Fruit fly (Drosophila melanogaster) whole organism, prepupa: ENCODE data around the gene CG11498.

ENCODE experiments used
- CG10669 ChIP-seq: fragments of 200-800 bp; sonication (Bioruptor generic); optimal IDR thresholded peaks from 3 replicates; lab custom pipeline; 2018; ENCODE audit warnings: missing biosample characterization, mild to moderate bottlenecking, missing genetic modification characterization, moderate library complexity
- CG11294 ChIP-seq: fragments of 200-800 bp; sonication (Bioruptor generic); IDR thresholded peaks from 2 replicates; pipeline ENCODE4 v1.3.6; 2022; ENCODE audit warnings: missing biosample characterization, missing genetic modification characterization
- CG11902 ChIP-seq: fragments of 200-800 bp; sonication (Bioruptor generic); optimal IDR thresholded peaks from 3 replicates; lab custom pipeline; 2016; ENCODE audit warnings: missing biosample characterization, missing genetic modification characterization
- CG1621 ChIP-seq: fragments of 200-800 bp; sonication (Bioruptor generic); optimal IDR thresholded peaks from 3 replicates; lab custom pipeline; 2018; ENCODE audit warnings: missing biosample characterization, mild to moderate bottlenecking, missing genetic modification characterization
- CG16779 ChIP-seq: fragments of 200-800 bp; sonication (Bioruptor generic); optimal IDR thresholded peaks from 3 replicates; lab custom pipeline; 2017; ENCODE audit warnings: missing biosample characterization, mild to moderate bottlenecking, missing genetic modification characterization
- CG3032 ChIP-seq: fragments of 200-800 bp; optimal IDR thresholded peaks from 2 replicates; lab custom pipeline; 2019; ENCODE audit warnings: missing biosample characterization, mild to moderate bottlenecking, missing genetic modification characterization, moderate library complexity
- CG31627 ChIP-seq: fragments of 200-800 bp; sonication (Bioruptor generic); optimal IDR thresholded peaks from 3 replicates; lab custom pipeline; 2016; ENCODE audit warnings: missing biosample characterization, missing genetic modification characterization
- CG32006 ChIP-seq: fragments of 200-800 bp; sonication (Bioruptor generic); optimal IDR thresholded peaks from 3 replicates; lab custom pipeline; 2017; ENCODE audit warnings: missing biosample characterization, mild to moderate bottlenecking, missing genetic modification characterization
- CG34406 ChIP-seq: fragments of 200-800 bp; sonication (Bioruptor generic); optimal IDR thresholded peaks from 3 replicates; lab custom pipeline; 2016; ENCODE audit warnings: missing biosample characterization, missing genetic modification characterization
- CG3919 ChIP-seq: fragments of 200-800 bp; sonication (Bioruptor generic); optimal IDR thresholded peaks from 3 replicates; lab custom pipeline; 2016; ENCODE audit warnings: missing biosample characterization, missing genetic modification characterization
- CG6163 ChIP-seq: fragments of 200-800 bp; sonication (Bioruptor generic); IDR thresholded peaks from 3 replicates; pipeline ENCODE4 v1.3.6; 2022; ENCODE audit warnings: missing biosample characterization, missing genetic modification characterization
- CG6792 ChIP-seq: fragments of 200-800 bp; sonication (Bioruptor generic); optimal IDR thresholded peaks from 3 replicates; lab custom pipeline; 2016; ENCODE audit warnings: missing biosample characterization, missing genetic modification characterization
- CG6808 ChIP-seq: fragments of 200-800 bp; sonication (Bioruptor generic); optimal IDR thresholded peaks from 3 replicates; lab custom pipeline; 2017; ENCODE audit warnings: missing biosample characterization, missing genetic modification characterization, mild to moderate bottlenecking, moderate library complexity, missing genetic modification reagents
- CG6854 ChIP-seq: fragments of 200-800 bp; sonication (Bioruptor generic); optimal IDR thresholded peaks from 2 replicates; lab custom pipeline; 2017; ENCODE audit warnings: missing biosample characterization, mild to moderate bottlenecking, missing genetic modification characterization
- CG7368 ChIP-seq: fragments of 200-800 bp; sonication (Bioruptor generic); optimal IDR thresholded peaks from 3 replicates; lab custom pipeline; 2016; ENCODE audit warnings: missing biosample characterization, missing genetic modification characterization
- CG8119 ChIP-seq: fragments of 200-800 bp; sonication (Bioruptor generic); IDR thresholded peaks from 3 replicates; pipeline ENCODE4 v1.3.6; 2022; ENCODE audit warnings: missing biosample characterization, missing genetic modification characterization
- CG8319 ChIP-seq: fragments of 200-800 bp; sonication (Bioruptor generic); optimal IDR thresholded peaks from 3 replicates; lab custom pipeline; 2016; ENCODE audit warnings: missing biosample characterization, missing genetic modification characterization
- Eip75B ChIP-seq: fragments of 200-800 bp; sonication (Bioruptor generic); optimal IDR thresholded peaks from 3 replicates; lab custom pipeline; 2016; ENCODE audit warnings: missing biosample characterization, missing genetic modification characterization
- Eip78C ChIP-seq: fragments of 200-800 bp; sonication (Bioruptor generic); peaks from one replicate; lab custom pipeline; 2016; ENCODE audit warnings: missing biosample characterization, missing genetic modification characterization
- Eip93F ChIP-seq: fragments of 200-800 bp; sonication (Bioruptor generic); optimal IDR thresholded peaks from 2 replicates; lab custom pipeline; 2016; ENCODE audit warnings: missing biosample characterization, mild to moderate bottlenecking, missing genetic modification characterization
- Ets21C ChIP-seq: fragments of 200-800 bp; sonication (Bioruptor generic); optimal IDR thresholded peaks from 3 replicates; lab custom pipeline; 2016; ENCODE audit warnings: missing biosample characterization, missing genetic modification characterization
- Ets96B ChIP-seq: fragments of 200-800 bp; optimal IDR thresholded peaks from 2 replicates; lab custom pipeline; 2019; ENCODE audit warnings: missing biosample characterization, mild to moderate bottlenecking, missing genetic modification characterization, moderate library complexity
- Hr38 ChIP-seq: sonication (Bioruptor generic); optimal IDR thresholded peaks from 2 replicates; lab custom pipeline; 2016; ENCODE audit warnings: missing biosample characterization, missing genetic modification characterization
- Hr39 ChIP-seq: fragments of 200-800 bp; sonication (Bioruptor generic); optimal IDR thresholded peaks from 2 replicates; lab custom pipeline; 2016; ENCODE audit warnings: missing biosample characterization, missing genetic modification characterization
- Lpt ChIP-seq: fragments of 200-800 bp; sonication (Bioruptor generic); optimal IDR thresholded peaks from 3 replicates; lab custom pipeline; 2016; ENCODE audit warnings: missing biosample characterization, missing genetic modification characterization
- Met ChIP-seq: fragments of 200-800 bp; sonication (Bioruptor generic); optimal IDR thresholded peaks from 3 replicates; lab custom pipeline; 2016; ENCODE audit warnings: missing biosample characterization, missing genetic modification characterization
- Smox ChIP-seq: fragments of 200-800 bp; sonication (Bioruptor generic); optimal IDR thresholded peaks from 3 replicates; lab custom pipeline; 2016; ENCODE audit warnings: missing biosample characterization, missing genetic modification characterization
- Sox102F ChIP-seq: fragments of 200-800 bp; sonication (Bioruptor generic); optimal IDR thresholded peaks from 2 replicates; lab custom pipeline; 2016; ENCODE audit warnings: missing biosample characterization, mild to moderate bottlenecking, missing genetic modification characterization
- Sox14 ChIP-seq: fragments of 200-800 bp; sonication (Bioruptor generic); optimal IDR thresholded peaks from 3 replicates; lab custom pipeline; 2016; ENCODE audit warnings: missing biosample characterization, missing genetic modification characterization
- Sox15 ChIP-seq: fragments of 200-800 bp; sonication (Bioruptor generic); optimal IDR thresholded peaks from 3 replicates; lab custom pipeline; 2016; ENCODE audit warnings: missing biosample characterization, missing genetic modification characterization
- acj6 ChIP-seq: fragments of 200-800 bp; sonication (Bioruptor generic); optimal IDR thresholded peaks from 3 replicates; lab custom pipeline; 2016; ENCODE audit warnings: missing biosample characterization, missing genetic modification characterization
- cyc ChIP-seq: fragments of 200-800 bp; sonication (Bioruptor generic); optimal IDR thresholded peaks from 3 replicates; lab custom pipeline; 2016; ENCODE audit warnings: missing biosample characterization, missing genetic modification characterization
- dac ChIP-seq: fragments of 200-800 bp; sonication (Bioruptor generic); optimal IDR thresholded peaks from 2 replicates; lab custom pipeline; 2017; ENCODE audit warnings: missing biosample characterization, mild to moderate bottlenecking, missing genetic modification characterization
- dsx ChIP-seq: fragments of 200-800 bp; optimal IDR thresholded peaks from 3 replicates; lab custom pipeline; 2019; ENCODE audit warnings: missing biosample characterization, mild to moderate bottlenecking, missing genetic modification characterization, moderate library complexity; ENCODE audit not compliant: poor library complexity, severe bottlenecking
- eg ChIP-seq: fragments of 200-800 bp; sonication (Bioruptor generic); IDR thresholded peaks from 3 replicates; pipeline ENCODE4 v1.3.6; 2022; ENCODE audit warnings: missing biosample characterization, missing genetic modification characterization
- lz ChIP-seq: fragments of 200-800 bp; sonication (Bioruptor generic); optimal IDR thresholded peaks from 3 replicates; lab custom pipeline; 2016; ENCODE audit warnings: missing biosample characterization, missing genetic modification characterization
- net ChIP-seq: fragments of 200-800 bp; sonication (Bioruptor generic); optimal IDR thresholded peaks from 3 replicates; lab custom pipeline; 2016; ENCODE audit warnings: missing biosample characterization, missing genetic modification characterization
- pdm3 ChIP-seq: fragments of 200-800 bp; sonication (Bioruptor generic); optimal IDR thresholded peaks from 3 replicates; lab custom pipeline; 2016; ENCODE audit warnings: missing biosample characterization, missing genetic modification characterization
- salr ChIP-seq, 2 experiments: fragments of 200-800 bp; sonication (Bioruptor generic); optimal IDR thresholded peaks; 3 replicates each; lab custom pipeline; 2016 to 2018; ENCODE audit warnings: missing biosample characterization in 2 of 2, missing genetic modification characterization in 2 of 2, mild to moderate bottlenecking in 1 of 2
- spab ChIP-seq: fragments of 200-800 bp; sonication (Bioruptor generic); optimal IDR thresholded peaks from 2 replicates; lab custom pipeline; 2017; ENCODE audit warnings: missing biosample characterization, mild to moderate bottlenecking, missing genetic modification characterization, missing genetic modification reagents
- svp ChIP-seq: fragments of 200-800 bp; sonication (Bioruptor generic); peaks from one replicate; lab custom pipeline; 2016; ENCODE audit warnings: missing biosample characterization, missing genetic modification characterization
- topi ChIP-seq: fragments of 200-800 bp; sonication (Bioruptor generic); optimal IDR thresholded peaks from 3 replicates; lab custom pipeline; 2016; ENCODE audit warnings: missing biosample characterization, missing genetic modification characterization

Gene CG11498

dm6 chr3R:30170671-30171667, 10.7 kb upstream of the CG11498 start, which contains the start of gene Rsod (continued):
- TF ChIP-seq CG11294 (GFP tag; lab: Robert Waterston, UW) (peak; percentile 86), svp (GFP tag; lab: Kevin White, UChicago) (peak; percentile 78), cyc (peak; percentile 80), Met (GFP tag; lab: Kevin White, UChicago) (peak; percentile 79), spab (GFP tag; lab: Kevin White, UChicago) (peak; percentile 65), Ets96B (tag; lab: Kevin White, UChicago) (peak; percentile 78), CG31627 (GFP tag; lab: Kevin White, UChicago) (peak; percentile 70), CG7368 (GFP tag; lab: Kevin White, UChicago) (peak; percentile 54), Smox (peak; percentile 84), CG6792 (peak; percentile 81), CG6854 (GFP tag; lab: Kevin White, UChicago) (peak; percentile 53), Eip78C (GFP tag; lab: Kevin White, UChicago) (peak; percentile 96), Sox102F (peak; percentile 76), CG10669 (GFP tag; lab: Kevin White, UChicago) (peak; percentile 71), Sox14 (peak; percentile 82), CG8319 (GFP tag; lab: Kevin White, UChicago) (peak; percentile 7)

- TF ChIP-seq dsx (GFP tag; lab: Kevin White, UChicago), result no peak
- TF ChIP-seq Sox102F, result no peak
- no peak for TF ChIP-seq Sox15 (GFP tag; lab: Kevin White, UChicago)
- TF ChIP-seq salr (GFP tag; optimal IDR thresholded peaks at IDR 0.05; lab: Kevin White, UChicago), result no peak
- TF ChIP-seq CG3919, result no peak
- TF ChIP-seq pdm3 (GFP tag; lab: Kevin White, UChicago), result no peak
- TF ChIP-seq Hr38 (GFP tag; lab: Kevin White, UChicago), result no peak
- TF ChIP-seq Met (GFP tag; lab: Kevin White, UChicago), result no peak
- TF ChIP-seq CG11902 (GFP tag; lab: Kevin White, UChicago), result no peak
- TF ChIP-seq CG1621 (tag; lab: Kevin White, UChicago), result no peak
- no peak for TF ChIP-seq topi
- TF ChIP-seq CG32006 (GFP tag; lab: Kevin White, UChicago), result no peak
- no peak for TF ChIP-seq CG31627 (GFP tag; lab: Kevin White, UChicago)
- TF ChIP-seq CG10669 (GFP tag; lab: Kevin White, UChicago), result no peak
- TF ChIP-seq Eip78C (GFP tag; lab: Kevin White, UChicago), result no peak
- TF ChIP-seq CG6808 (GFP tag; lab: Kevin White, UChicago), result no peak
Measured at dm6 chr3R:30166159-30166784, 6.0 kb upstream of the CG11498 start, which contains the start of gene VhaAC45RP. VhaAC45RP (minus strand) TSS chr3R:30166419.

- TF ChIP-seq Eip93F (GFP tag; lab: Kevin White, UChicago) (no peak), Lpt (GFP tag; lab: Kevin White, UChicago) (peak; percentile 80), CG31627 (GFP tag; lab: Kevin White, UChicago) (no peak), eg (GFP tag; lab: Robert Waterston, UW) (peak; percentile 89), Hr38 (GFP tag; lab: Kevin White, UChicago) (no peak), pdm3 (GFP tag; lab: Kevin White, UChicago) (peak; percentile 57), CG34406 (peak; percentile 20), CG6854 (GFP tag; lab: Kevin White, UChicago) (peak; percentile 56), Eip75B (GFP tag; lab: Kevin White, UChicago) (peak; percentile 42), Ets21C (GFP tag; lab: Kevin White, UChicago) (no peak), CG6163 (peak; percentile 83), Eip78C (GFP tag; lab: Kevin White, UChicago) (peak; percentile 86), acj6 (peak; percentile 31), CG3032 (no peak), net (peak; percentile 58), Sox102F (no peak), dac (peak; percentile 80), svp (GFP tag; lab: Kevin White, UChicago) (peak; percentile 66), CG6808 (GFP tag; lab: Kevin White, UChicago) (no peak), CG32006 (GFP tag; lab: Kevin White, UChicago) (peak; percentile 88), lz (GFP tag; lab: Kevin White, UChicago) (peak; percentile 29), CG10669 (GFP tag; lab: Kevin White, UChicago) (no peak), CG8119 (peak; percentile 88), Met (GFP tag; lab: Kevin White, UChicago) (peak; percentile 17), Hr39 (peak; percentile 8), CG6792 (peak; percentile 37), CG16779 (tag; lab: Kevin White, UChicago) (no peak), cyc (no peak), CG11294 (GFP tag; lab: Robert Waterston, UW) (peak; percentile 42; the same call in 1 of the 2 replicates)
Measured at dm6 chr3R:30164162-30164561, 3.9 kb upstream of the CG11498 start.
